Worm (Caenorhabditis elegans) whole organism, L3 larva: ENCODE measurements around the gene F01G10.4.

Source experiments
- R02D3.7 ChIP-seq: fragments of 150-350 bp; optimal IDR thresholded peaks from 2 replicates; lab custom pipeline; 2014; ENCODE audit warnings: missing biosample characterization, missing genetic modification characterization
- ceh-82 ChIP-seq: fragments of 150-350 bp; optimal IDR thresholded peaks from 2 replicates; lab custom pipeline; 2014; ENCODE audit warnings: missing biosample characterization, missing genetic modification characterization
- elt-2 ChIP-seq: sonication (generic microtip); optimal IDR thresholded peaks from 2 replicates; lab custom pipeline; 2016; ENCODE audit warnings: missing genetic modification reagents, mild to moderate bottlenecking, missing genetic modification characterization, missing compliant biosample characterization
- fkh-10 ChIP-seq: sonication (generic microtip); optimal IDR thresholded peaks from 2 replicates; lab custom pipeline; 2017; ENCODE audit warnings: missing biosample characterization, missing genetic modification reagents, missing genetic modification characterization
- fkh-2 ChIP-seq: fragments of 150-350 bp; optimal IDR thresholded peaks from 2 replicates; lab custom pipeline; 2014; ENCODE audit warnings: missing biosample characterization, missing genetic modification reagents, missing genetic modification characterization
- hmg-11 ChIP-seq: sonication (generic microtip); optimal IDR thresholded peaks from 2 replicates; lab custom pipeline; 2016; ENCODE audit warnings: missing genetic modification characterization, missing compliant biosample characterization
- jun-1 ChIP-seq: fragments of 150-350 bp; optimal IDR thresholded peaks from 2 replicates; lab custom pipeline; 2014; ENCODE audit warnings: missing biosample characterization, missing genetic modification reagents, missing genetic modification characterization
- lin-39 ChIP-seq: fragments of 150-350 bp; optimal IDR thresholded peaks from 2 replicates; lab custom pipeline; 2018; ENCODE audit warnings: missing biosample characterization, missing genetic modification reagents, missing genetic modification characterization
- lsy-12 ChIP-seq: sonication (generic microtip); optimal IDR thresholded peaks from 2 replicates; lab custom pipeline; 2016; ENCODE audit warnings: mild to moderate bottlenecking, missing genetic modification characterization, missing compliant biosample characterization
- nhr-23 ChIP-seq: fragments of 150-350 bp; optimal IDR thresholded peaks from 2 replicates; lab custom pipeline; 2014; ENCODE audit warnings: missing biosample characterization, missing genetic modification reagents, missing genetic modification characterization
- nhr-67 ChIP-seq: fragments of 150-350 bp; optimal IDR thresholded peaks from 2 replicates; lab custom pipeline; 2014; ENCODE audit warnings: missing biosample characterization, missing genetic modification characterization
- nhr-76 ChIP-seq: fragments of 150-350 bp; sonication (generic microtip); optimal IDR thresholded peaks from 5 replicates; lab custom pipeline; 2014; ENCODE audit warnings: missing biosample characterization, missing genetic modification characterization
- sea-2 ChIP-seq: fragments of 150-350 bp; sonication (generic microtip); optimal IDR thresholded peaks from 4 replicates; lab custom pipeline; 2014; ENCODE audit warnings: missing biosample characterization, missing genetic modification reagents, missing genetic modification characterization
- snpc-4 ChIP-seq: fragments of 150-350 bp; optimal IDR thresholded peaks from 2 replicates; lab custom pipeline; 2014; ENCODE audit warnings: missing biosample characterization, missing genetic modification characterization
- unc-62 ChIP-seq: fragments of 150-350 bp; sonication (generic microtip); optimal IDR thresholded peaks from 4 replicates; lab custom pipeline; 2014; ENCODE audit warnings: missing biosample characterization, missing genetic modification reagents, missing genetic modification characterization

F01G10.4 gene

ce11 chrIV:10190586-10190985, 41.8 kb downstream of the F01G10.4 start:
- TF ChIP-seq lin-39 (tag; lab: Kevin White, UChicago) (no peak), nhr-67 (tag; lab: Kevin White, UChicago) (no peak), jun-1 (tag; lab: Kevin White, UChicago) (no peak), lsy-12 (tag; lab: Kevin White, UChicago) (no peak), R02D3.7 (tag; lab: Kevin White, UChicago) (no peak), hmg-11 (tag; lab: Kevin White, UChicago) (no peak), unc-62 (GFP tag; lab: Kevin White, UChicago) (no peak), ceh-82 (tag; lab: Kevin White, UChicago) (no peak), snpc-4 (tag; lab: Kevin White, UChicago) (no peak), fkh-2 (tag; lab: Kevin White, UChicago) (no peak), nhr-76 (tag; lab: Kevin White, UChicago) (no peak), sea-2 (GFP tag; lab: Kevin White, UChicago) (no peak)

- TF ChIP-seq nhr-23 (no peak), fkh-10 (GFP tag; lab: Kevin White, UChicago) (peak; percentile 62), elt-2 (tag; lab: Kevin White, UChicago) (no peak)
- TF ChIP-seq, all 47 proteins: peak for 1
These were observed 43.9 kb downstream of the F01G10.4 start for ce11 chrIV:10188505-10188904.
